Worm (Caenorhabditis elegans) whole organism, mixed stage, embryonic: ENCODE results near the gene unc-103.
A peak's percentile ranks its signal among the peaks of the same experiment; 100 is the strongest.

Experiments
- M03D4.4 ChIP-seq: sonication (generic microtip); optimal IDR thresholded peaks from 2 replicates; lab custom pipeline; 2017; ENCODE audit warnings: mild to moderate bottlenecking, missing genetic modification characterization, missing compliant biosample characterization
- bed-3 ChIP-seq: fragments of 200-800 bp; sonication (Bioruptor generic); optimal IDR thresholded peaks from 3 replicates; lab custom pipeline; 2018; ENCODE audit warnings: mild to moderate bottlenecking, missing genetic modification characterization, moderate library complexity, missing compliant biosample characterization
- ceh-39 ChIP-seq: fragments of 150-350 bp; optimal IDR thresholded peaks from 2 replicates; lab custom pipeline; 2014; ENCODE audit warnings: missing biosample characterization, missing genetic modification characterization
- ceh-43 ChIP-seq: fragments of 200-800 bp; sonication (Bioruptor generic); optimal IDR thresholded peaks from 2 replicates; lab custom pipeline; 2018; ENCODE audit warnings: mild to moderate bottlenecking, missing genetic modification characterization, moderate library complexity, missing compliant biosample characterization
- ceh-83 ChIP-seq: fragments of 200-800 bp; sonication (Bioruptor generic); optimal IDR thresholded peaks from 2 replicates; lab custom pipeline; 2018; ENCODE audit warnings: mild to moderate bottlenecking, missing genetic modification characterization, missing compliant biosample characterization
- ces-1 ChIP-seq: fragments of 150-350 bp; optimal IDR thresholded peaks from 2 replicates; lab custom pipeline; 2014; ENCODE audit warnings: missing biosample characterization, missing genetic modification reagents, missing genetic modification characterization
- cnd-1 ChIP-seq: fragments of 200-800 bp; sonication (Bioruptor generic); optimal IDR thresholded peaks from 2 replicates; lab custom pipeline; 2018; ENCODE audit warnings: mild to moderate bottlenecking, missing genetic modification characterization, missing compliant biosample characterization
- drap-1 ChIP-seq: fragments of 200-800 bp; sonication (Bioruptor generic); optimal IDR thresholded peaks from 3 replicates; lab custom pipeline; 2018; ENCODE audit warnings: mild to moderate bottlenecking, missing genetic modification characterization, missing compliant biosample characterization
- elt-1 ChIP-seq: sonication (generic microtip); optimal IDR thresholded peaks from 2 replicates; lab custom pipeline; 2017; ENCODE audit warnings: missing genetic modification characterization, mild to moderate bottlenecking, missing compliant biosample characterization, antibody characterized with exemption, moderate library complexity, borderline replicate concordance; ENCODE audit not compliant: insufficient read depth
- elt-3 ChIP-seq: fragments of 150-350 bp; optimal IDR thresholded peaks from 2 replicates; lab custom pipeline; 2014; ENCODE audit warnings: missing biosample characterization, missing genetic modification characterization
- flh-1 ChIP-seq: fragments of 200-800 bp; sonication (Bioruptor generic); optimal IDR thresholded peaks from 2 replicates; lab custom pipeline; 2018; ENCODE audit warnings: mild to moderate bottlenecking, missing genetic modification characterization, moderate library complexity, missing compliant biosample characterization
- ham-2 ChIP-seq: fragments of 200-800 bp; sonication (Bioruptor generic); optimal IDR thresholded peaks from 2 replicates; lab custom pipeline; 2018; ENCODE audit warnings: mild to moderate bottlenecking, missing genetic modification characterization, missing compliant biosample characterization
- hlh-1 ChIP-seq: fragments of 150-350 bp; optimal IDR thresholded peaks from 2 replicates; lab custom pipeline; 2014; ENCODE audit warnings: missing biosample characterization, missing genetic modification reagents, missing genetic modification characterization
- lin-13 ChIP-seq: fragments of 150-350 bp; optimal IDR thresholded peaks from 2 replicates; lab custom pipeline; 2014; ENCODE audit warnings: missing biosample characterization, missing genetic modification characterization
- lin-32 ChIP-seq: fragments of 200-800 bp; sonication (Bioruptor generic); optimal IDR thresholded peaks from 2 replicates; lab custom pipeline; 2018; ENCODE audit warnings: mild to moderate bottlenecking, missing genetic modification characterization, missing compliant biosample characterization
- lsy-2 ChIP-seq: fragments of 150-350 bp; optimal IDR thresholded peaks from 2 replicates; lab custom pipeline; 2014; ENCODE audit warnings: missing biosample characterization, missing genetic modification characterization
- mab-5 ChIP-seq: fragments of 150-350 bp; optimal IDR thresholded peaks from 2 replicates; lab custom pipeline; 2014; ENCODE audit warnings: missing biosample characterization, missing genetic modification characterization
- mep-1 ChIP-seq: fragments of 150-350 bp; optimal IDR thresholded peaks from 2 replicates; lab custom pipeline; 2017; ENCODE audit warnings: missing biosample characterization, missing genetic modification reagents, missing genetic modification characterization, inconsistent platforms
- mls-2 ChIP-seq: sonication (generic microtip); optimal IDR thresholded peaks from 2 replicates; lab custom pipeline; 2016; ENCODE audit warnings: mild to moderate bottlenecking, missing genetic modification characterization, moderate library complexity, missing compliant biosample characterization
- nhr-12 ChIP-seq: fragments of 150-350 bp; optimal IDR thresholded peaks from 2 replicates; lab custom pipeline; 2014; ENCODE audit warnings: missing biosample characterization, missing genetic modification characterization
- nhr-237 ChIP-seq: fragments of 150-350 bp; optimal IDR thresholded peaks from 2 replicates; lab custom pipeline; 2014; ENCODE audit warnings: missing biosample characterization, missing genetic modification characterization
- nhr-28 ChIP-seq: fragments of 150-350 bp; optimal IDR thresholded peaks from 2 replicates; lab custom pipeline; 2014; ENCODE audit warnings: missing biosample characterization, missing genetic modification characterization
- nhr-76 ChIP-seq: sonication (generic microtip); optimal IDR thresholded peaks from 2 replicates; lab custom pipeline; 2017; ENCODE audit warnings: missing biosample characterization, missing genetic modification characterization
- pha-4 ChIP-seq: fragments of 150-350 bp; optimal IDR thresholded peaks from 2 replicates; lab custom pipeline; 2018; ENCODE audit warnings: missing biosample characterization, missing genetic modification reagents, missing genetic modification characterization
- snpc-4 ChIP-seq: fragments of 150-350 bp; optimal IDR thresholded peaks from 2 replicates; lab custom pipeline; 2014; ENCODE audit warnings: missing biosample characterization, missing genetic modification characterization
- sptf-1 ChIP-seq: sonication (generic microtip); optimal IDR thresholded peaks from 2 replicates; lab custom pipeline; 2017; ENCODE audit warnings: mild to moderate bottlenecking, missing genetic modification characterization, moderate library complexity, missing compliant biosample characterization
- unc-120 ChIP-seq: sonication (generic microtip); optimal IDR thresholded peaks from 2 replicates; lab custom pipeline; 2017; ENCODE audit warnings: missing genetic modification characterization, missing compliant biosample characterization; ENCODE audit not compliant: poor library complexity, severe bottlenecking
- unc-62 ChIP-seq: fragments of 150-350 bp; optimal IDR thresholded peaks from 2 replicates; lab custom pipeline; 2014; ENCODE audit warnings: missing biosample characterization, missing genetic modification reagents, missing genetic modification characterization
- zip-8 ChIP-seq: fragments of 150-350 bp; optimal IDR thresholded peaks from 2 replicates; lab custom pipeline; 2014; ENCODE audit warnings: missing biosample characterization, missing genetic modification characterization
- ztf-11 ChIP-seq: fragments of 150-350 bp; optimal IDR thresholded peaks from 2 replicates; lab custom pipeline; 2014; ENCODE audit warnings: missing biosample characterization, missing genetic modification characterization

unc-103 gene

ce11 chrIII:4193659-4194103 lies 78.5 kb downstream of the unc-103 start, which contains the start of gene xbp-1:
xbp-1 (plus strand) TSS chrIII:4193809.
- TF ChIP-seq M03D4.4 (tag; lab: Kevin White, UChicago) (no peak), unc-120 (peak; percentile 22), nhr-12 (tag; lab: Kevin White, UChicago) (no peak), bed-3 (GFP tag; lab: Kevin White, UChicago) (no peak), snpc-4 (tag; lab: Kevin White, UChicago) (no peak), mab-5 (tag; lab: Kevin White, UChicago) (peak; percentile 8), ham-2 (peak; percentile 79), pha-4 (peak; percentile 81), ceh-39 (tag; lab: Kevin White, UChicago) (peak; percentile 59), hlh-1 (tag; lab: Kevin White, UChicago) (peak; percentile 41), drap-1 (peak; percentile 39), ces-1 (GFP tag; lab: Kevin White, UChicago) (peak; percentile 80), lsy-2 (tag; lab: Kevin White, UChicago) (peak; percentile 77), unc-62 (peak; percentile 75), nhr-237 (tag; lab: Kevin White, UChicago) (peak; percentile 73), lin-13 (tag; lab: Kevin White, UChicago) (peak; percentile 29), ztf-11 (peak; percentile 17), zip-8 (tag; lab: Kevin White, UChicago) (peak; percentile 10), nhr-28 (tag; lab: Kevin White, UChicago) (no peak), elt-3 (peak; percentile 20), sptf-1 (tag; lab: Kevin White, UChicago) (peak; percentile 72), mep-1 (tag; lab: Kevin White, UChicago) (peak; percentile 87)

DNA sequence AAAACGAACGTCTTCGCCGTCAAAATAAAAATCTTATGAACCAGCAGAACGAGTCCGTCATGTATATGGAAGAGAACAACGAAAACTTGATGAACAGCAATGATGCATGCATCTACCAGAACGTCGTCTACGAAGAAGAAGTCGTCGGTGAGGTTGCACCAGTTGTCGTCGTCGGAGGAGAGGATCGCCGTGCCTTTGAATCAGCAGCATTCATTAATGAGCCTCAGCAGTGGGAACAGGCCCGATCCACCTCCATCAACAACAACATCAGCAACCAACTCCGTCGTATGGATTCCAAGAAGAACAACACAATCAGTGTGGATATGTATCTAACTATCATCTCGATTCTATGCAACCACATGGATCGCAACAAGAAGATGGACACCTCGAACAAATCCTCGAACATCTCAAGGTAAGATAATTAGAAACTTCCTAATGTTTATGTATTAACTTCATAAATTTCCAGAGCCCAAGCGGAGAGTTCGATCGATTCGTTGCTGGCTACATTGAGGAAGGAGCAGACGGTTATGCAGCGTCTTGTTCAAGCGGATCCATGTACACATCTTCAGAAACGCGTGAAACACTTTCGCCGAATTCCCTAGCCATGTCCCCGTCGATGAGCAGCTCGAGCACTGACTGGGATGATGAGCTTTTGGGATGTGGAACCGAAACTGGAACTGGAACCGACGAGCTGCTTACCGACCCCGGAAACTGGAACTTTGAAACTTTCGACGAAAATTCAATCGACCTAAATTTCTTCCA lies 79.3 kb downstream of the unc-103 start:
- no peak for TF ChIP-seq unc-62
- TF ChIP-seq mab-5 (tag; lab: Kevin White, UChicago), result no peak
- no peak for TF ChIP-seq hlh-1 (tag; lab: Kevin White, UChicago)
- TF ChIP-seq ceh-83 (GFP tag; lab: Kevin White, UChicago), result no peak
- no peak for TF ChIP-seq flh-1 (GFP tag; lab: Kevin White, UChicago)
- no peak for TF ChIP-seq snpc-4 (tag; lab: Kevin White, UChicago)
- TF ChIP-seq mep-1 (tag; lab: Kevin White, UChicago), result no peak
- TF ChIP-seq nhr-76, result no peak
- TF ChIP-seq ces-1 (GFP tag; lab: Kevin White, UChicago), result no peak
- no peak for TF ChIP-seq ham-2
- no peak for TF ChIP-seq mls-2 (tag; lab: Kevin White, UChicago)
- TF ChIP-seq bed-3 (GFP tag; lab: Kevin White, UChicago), result no peak
- TF ChIP-seq sptf-1 (tag; lab: Kevin White, UChicago), result no peak
- TF ChIP-seq elt-1 (tag; lab: Kevin White, UChicago), result no peak
- TF ChIP-seq zip-8 (tag; lab: Kevin White, UChicago), result no peak

DNA sequence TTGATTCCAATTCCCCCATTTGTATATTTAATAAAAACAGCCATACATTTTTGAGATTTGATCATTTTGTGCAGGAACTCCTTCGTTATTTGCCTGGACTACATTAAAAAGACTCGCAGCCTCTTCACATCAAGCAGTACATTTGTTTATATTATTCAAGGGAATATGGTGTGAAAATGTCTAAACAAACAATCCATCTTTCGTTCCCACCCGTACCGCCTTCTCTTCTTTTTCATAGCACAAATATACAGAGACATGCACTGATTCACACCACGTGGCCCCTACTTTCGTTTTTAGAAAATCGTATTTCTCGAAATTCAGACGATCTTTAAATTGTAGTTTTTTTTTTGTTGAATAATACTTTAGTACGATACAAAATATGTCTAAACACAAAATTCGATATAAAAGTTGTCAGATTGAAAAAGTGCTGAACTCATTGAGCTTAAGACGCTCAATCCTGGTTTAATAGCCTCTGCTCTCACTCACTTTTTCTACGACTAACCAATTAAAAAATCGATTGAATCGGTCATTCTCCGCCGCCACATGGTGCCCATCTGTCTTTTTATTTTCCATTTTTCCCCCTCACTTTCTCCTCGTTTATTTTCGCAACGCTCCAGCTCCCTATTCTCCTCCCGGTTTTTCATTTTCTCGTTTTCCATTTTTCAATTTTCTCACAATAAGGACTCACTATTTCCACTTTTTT lies 80.3 kb downstream of the unc-103 start:
- no peak for TF ChIP-seq flh-1 (GFP tag; lab: Kevin White, UChicago)
- peak; percentile 3 for TF ChIP-seq cnd-1 (tag; lab: Kevin White, UChicago)
- TF ChIP-seq nhr-237 (tag; lab: Kevin White, UChicago), result no peak
- TF ChIP-seq mep-1 (tag; lab: Kevin White, UChicago), result no peak
- TF ChIP-seq pha-4, result no peak
- TF ChIP-seq unc-62, result no peak
- TF ChIP-seq unc-120, result no peak
- TF ChIP-seq lin-32 (GFP tag; lab: Kevin White, UChicago), result peak; percentile 50
- peak; percentile 20 for TF ChIP-seq mab-5 (tag; lab: Kevin White, UChicago)
- no peak for TF ChIP-seq ceh-43 (GFP tag; lab: Kevin White, UChicago)
- TF ChIP-seq ces-1 (GFP tag; lab: Kevin White, UChicago), result peak; percentile 35
- TF ChIP-seq nhr-76, result no peak
- TF ChIP-seq, all 35 proteins: peak for 4
